Worm (Caenorhabditis elegans): Measurements from ENCODE around the gene srh-284.

DNA sequence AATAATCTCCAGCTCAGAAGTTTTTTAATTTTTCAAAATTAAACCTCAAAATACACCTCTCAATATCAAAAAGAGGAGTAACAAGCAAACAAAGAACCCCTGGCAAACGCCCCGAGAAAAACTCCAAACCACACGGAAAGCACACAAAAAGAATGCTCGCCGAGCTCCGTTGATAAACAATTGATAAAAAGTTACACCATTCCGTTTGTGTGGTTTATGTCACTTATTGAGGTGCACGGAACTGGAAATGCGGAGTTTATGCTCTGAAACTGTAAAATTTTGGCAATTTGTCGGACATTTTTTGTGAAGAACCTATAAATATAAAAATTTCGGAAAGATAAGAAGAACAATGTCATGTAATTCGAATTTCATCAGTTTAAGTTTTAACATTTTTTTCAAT lies 15.0 kb upstream of the srh-284 start:
- no peak for TF ChIP-seq nhr-11 (tag; optimal IDR thresholded peaks at IDR 0.05)
- no peak for TF ChIP-seq egl-27 (tag; optimal IDR thresholded peaks at IDR 0.05)
- TF ChIP-seq unc-62 (GFP tag; optimal IDR thresholded peaks at IDR 0.05), result no peak
- no peak for TF ChIP-seq nhr-237 (tag; optimal IDR thresholded peaks at IDR 0.05)
- TF ChIP-seq nhr-84 (tag; optimal IDR thresholded peaks at IDR 0.05), result no peak
- no peak for TF ChIP-seq rnt-1 (tag; optimal IDR thresholded peaks at IDR 0.05)
- no peak for TF ChIP-seq snu-23 (GFP tag; optimal IDR thresholded peaks at IDR 0.05)
- no peak for TF ChIP-seq mep-1 (tag; optimal IDR thresholded peaks at IDR 0.05)
- no peak for TF ChIP-seq pqm-1 (tag; optimal IDR thresholded peaks at IDR 0.05)
- no peak for TF ChIP-seq aly-2 (tag; optimal IDR thresholded peaks at IDR 0.05)
- TF ChIP-seq nhr-77 (tag; optimal IDR thresholded peaks at IDR 0.05), result no peak
- TF ChIP-seq lsy-2 (tag; optimal IDR thresholded peaks at IDR 0.05), result no peak

Measured in whole organism, L1 larva.